Worm (Caenorhabditis elegans) whole organism, late embryonic: ENCODE data around the gene prx-3.

ENCODE experiments used
- C08G9.2 ChIP-seq: sonication (generic microtip); optimal IDR thresholded peaks from 2 replicates; lab custom pipeline; 2016; ENCODE audit warnings: mild to moderate bottlenecking, missing genetic modification characterization, moderate library complexity, missing compliant biosample characterization
- C38D4.7 ChIP-seq: fragments of 200-800 bp; sonication (Bioruptor generic); optimal IDR thresholded peaks from 2 replicates; lab custom pipeline; 2018; ENCODE audit warnings: mild to moderate bottlenecking, missing genetic modification characterization, moderate library complexity, missing compliant biosample characterization
- F13H6.1 ChIP-seq: sonication (generic microtip); optimal IDR thresholded peaks from 2 replicates; lab custom pipeline; 2016; ENCODE audit warnings: missing genetic modification characterization, missing compliant biosample characterization
- K02D7.2 ChIP-seq: sonication (generic microtip); optimal IDR thresholded peaks from 2 replicates; lab custom pipeline; 2017; ENCODE audit warnings: mild to moderate bottlenecking, missing genetic modification characterization, missing compliant biosample characterization
- K09A11.1 ChIP-seq: sonication (generic microtip); optimal IDR thresholded peaks from 2 replicates; lab custom pipeline; 2017; ENCODE audit warnings: antibody characterized with exemption, mild to moderate bottlenecking, missing genetic modification characterization, missing compliant biosample characterization; ENCODE audit not compliant: insufficient read depth
- ahr-1 ChIP-seq: sonication (generic microtip); optimal IDR thresholded peaks from 2 replicates; lab custom pipeline; 2016; ENCODE audit warnings: missing genetic modification characterization, missing compliant biosample characterization
- ama-1 ChIP-seq: fragments of 150-350 bp; optimal IDR thresholded peaks from 2 replicates; lab custom pipeline; 2014
- ceh-14 ChIP-seq: sonication (generic microtip); optimal IDR thresholded peaks from 2 replicates; lab custom pipeline; 2016; ENCODE audit warnings: missing genotype, missing genetic modification characterization, missing compliant biosample characterization
- ceh-18 ChIP-seq: sonication (generic microtip); optimal IDR thresholded peaks from 2 replicates; lab custom pipeline; 2016; ENCODE audit warnings: missing genetic modification characterization, missing compliant biosample characterization
- ceh-2 ChIP-seq: sonication (generic microtip); optimal IDR thresholded peaks from 2 replicates; lab custom pipeline; 2016; ENCODE audit warnings: missing genotype, missing genetic modification characterization, missing compliant biosample characterization
- ceh-30 ChIP-seq: fragments of 150-350 bp; optimal IDR thresholded peaks from 2 replicates; lab custom pipeline; 2014; ENCODE audit warnings: missing biosample characterization, missing genetic modification characterization
- ceh-31 ChIP-seq: sonication (generic microtip); optimal IDR thresholded peaks from 2 replicates; lab custom pipeline; 2016; ENCODE audit warnings: missing genetic modification characterization, missing compliant biosample characterization
- ceh-9 ChIP-seq: sonication (generic microtip); optimal IDR thresholded peaks from 2 replicates; lab custom pipeline; 2016; ENCODE audit warnings: mild to moderate bottlenecking, missing genetic modification characterization, inconsistent platforms, missing compliant biosample characterization
- elt-2 ChIP-seq: sonication (generic microtip); optimal IDR thresholded peaks from 2 replicates; lab custom pipeline; 2016; ENCODE audit warnings: missing genetic modification reagents, missing genetic modification characterization, missing compliant biosample characterization
- eyg-1 ChIP-seq: sonication (generic microtip); optimal IDR thresholded peaks from 2 replicates; lab custom pipeline; 2016; ENCODE audit warnings: missing genotype, missing genetic modification characterization, missing compliant biosample characterization
- fkh-10 ChIP-seq: fragments of 150-350 bp; optimal IDR thresholded peaks from 2 replicates; lab custom pipeline; 2014; ENCODE audit warnings: missing biosample characterization, missing genetic modification reagents, missing genetic modification characterization
- hlh-15 ChIP-seq: sonication (generic microtip); optimal IDR thresholded peaks from 2 replicates; lab custom pipeline; 2016; ENCODE audit warnings: missing genetic modification characterization, missing compliant biosample characterization
- lin-11 ChIP-seq: fragments of 200-800 bp; sonication (Bioruptor generic); optimal IDR thresholded peaks from 2 replicates; lab custom pipeline; 2018; ENCODE audit warnings: mild to moderate bottlenecking, missing genetic modification characterization, missing compliant biosample characterization
- mec-3 ChIP-seq: sonication (generic microtip); optimal IDR thresholded peaks from 2 replicates; lab custom pipeline; 2016; ENCODE audit warnings: borderline replicate concordance, missing genetic modification characterization, missing compliant biosample characterization
- nfya-1 ChIP-seq: sonication (generic microtip); optimal IDR thresholded peaks from 2 replicates; lab custom pipeline; 2017; ENCODE audit warnings: missing genetic modification characterization, mild to moderate bottlenecking, missing compliant biosample characterization, antibody characterized with exemption, moderate library complexity
- pag-3 ChIP-seq: sonication (generic microtip); optimal IDR thresholded peaks from 2 replicates; lab custom pipeline; 2016; ENCODE audit warnings: missing compliant biosample characterization, missing genetic modification characterization, borderline replicate concordance
- pat-9 ChIP-seq: fragments of 200-800 bp; sonication (Bioruptor generic); optimal IDR thresholded peaks from 2 replicates; lab custom pipeline; 2018; ENCODE audit warnings: mild to moderate bottlenecking, missing genetic modification characterization, moderate library complexity, missing compliant biosample characterization
- pha-4 ChIP-seq: fragments of 150-350 bp; optimal IDR thresholded peaks from 2 replicates; lab custom pipeline; 2018; ENCODE audit warnings: missing biosample characterization, missing genetic modification reagents, missing genetic modification characterization
- pros-1 ChIP-seq: fragments of 150-350 bp; optimal IDR thresholded peaks from 2 replicates; lab custom pipeline; 2014; ENCODE audit warnings: missing biosample characterization, missing genetic modification reagents, missing genetic modification characterization
- ref-2 ChIP-seq: sonication (generic microtip); optimal IDR thresholded peaks from 2 replicates; lab custom pipeline; 2016; ENCODE audit warnings: missing genetic modification characterization, missing compliant biosample characterization
- rnt-1 ChIP-seq: sonication (generic microtip); optimal IDR thresholded peaks from 2 replicates; lab custom pipeline; 2016; ENCODE audit warnings: missing genetic modification characterization, missing compliant biosample characterization
- sdc-2 ChIP-seq: sonication (generic microtip); optimal IDR thresholded peaks from 2 replicates; lab custom pipeline; 2016; ENCODE audit warnings: missing genotype, missing genetic modification characterization, missing compliant biosample characterization
- sox-2 ChIP-seq: fragments of 200-800 bp; sonication (Bioruptor generic); IDR thresholded peaks from 2 replicates; pipeline ENCODE4 v1.3.6; 2022; ENCODE audit warnings: missing genetic modification reagents, missing genetic modification characterization, missing compliant biosample characterization
- tbx-2 ChIP-seq: sonication (generic microtip); optimal IDR thresholded peaks from 2 replicates; lab custom pipeline; 2016; ENCODE audit warnings: missing genetic modification characterization, missing compliant biosample characterization
- unc-3 ChIP-seq, 2 experiments: fragments of 200-800 bp in 1 of 2; sonication (Bioruptor generic) in 1 of 2; sonication (generic microtip) in 1 of 2; conservative IDR thresholded peaks in 1 of 2; optimal IDR thresholded peaks in 1 of 2; 2 replicates each; pipeline versions ENCODE4 v1.3.6 to Lab custom; 2016 to 2022; ENCODE audit warnings: missing compliant biosample characterization in 2 of 2, missing genetic modification characterization in 2 of 2, missing genetic modification reagents in 1 of 2
- unc-42 ChIP-seq: sonication (generic microtip); optimal IDR thresholded peaks from 2 replicates; lab custom pipeline; 2016; ENCODE audit warnings: missing genotype, missing genetic modification characterization, missing compliant biosample characterization
- unc-55 ChIP-seq: sonication (generic microtip); optimal IDR thresholded peaks from 2 replicates; lab custom pipeline; 2017; ENCODE audit warnings: missing biosample characterization, missing genetic modification reagents, missing genetic modification characterization
- unc-86 ChIP-seq: sonication (generic microtip); optimal IDR thresholded peaks from 2 replicates; lab custom pipeline; 2016; ENCODE audit warnings: missing genetic modification characterization, missing compliant biosample characterization

prx-3 gene

ce11 chrX:6085824-6086223 is 26.9 kb downstream of the prx-3 start, which contains the start of gene C45B2.1:
TSS of gene C45B2.1 (plus strand) at chrX:6086124.
- TF ChIP-seq fkh-10 (GFP tag; lab: Kevin White, UChicago) (no peak), pros-1 (tag; lab: Kevin White, UChicago) (no peak), ceh-18 (tag; lab: Kevin White, UChicago) (no peak), ceh-14 (tag; lab: Kevin White, UChicago) (no peak), unc-86 (tag; lab: Kevin White, UChicago) (no peak), C08G9.2 (tag; lab: Kevin White, UChicago) (no peak), ceh-31 (tag; lab: Kevin White, UChicago) (no peak), pha-4 (tag; lab: Kevin White, UChicago) (no peak), ceh-9 (tag; lab: Kevin White, UChicago) (no peak), lin-11 (tag; lab: Kevin White, UChicago) (no peak), unc-55 (GFP tag; lab: Kevin White, UChicago) (no peak), sdc-2 (tag; lab: Kevin White, UChicago) (no peak), C38D4.7 (GFP tag; lab: Kevin White, UChicago) (no peak), ama-1 (lab: Kevin White, UChicago) (no peak), pag-3 (tag; lab: Kevin White, UChicago) (no peak), unc-42 (tag; lab: Kevin White, UChicago) (no peak)

ce11 chrX:6084439-6084838 is 28.3 kb downstream of the prx-3 start, which contains the start of gene C45B2.2:
TSS of gene C45B2.2 (plus strand) at chrX:6084739.
- TF ChIP-seq sox-2 (GFP tag; lab: Robert Waterston, UW) (no peak), ceh-2 (tag; lab: Kevin White, UChicago) (no peak), rnt-1 (no peak)
- TF ChIP-seq, all 69 proteins: peak for 0

- TF ChIP-seq pag-3 (tag; lab: Kevin White, UChicago) = no peak
- no peak for TF ChIP-seq ceh-18 (tag; lab: Kevin White, UChicago)
- no peak for TF ChIP-seq unc-3 (GFP tag; conservative IDR thresholded peaks at IDR 0.05; lab: Robert Waterston, UW)
- no peak for TF ChIP-seq unc-3 (tag; optimal IDR thresholded peaks at IDR 0.05; lab: Kevin White, UChicago)
- TF ChIP-seq ahr-1 (tag; lab: Kevin White, UChicago) = no peak
- no peak for TF ChIP-seq ceh-2 (tag; lab: Kevin White, UChicago)
- no peak for TF ChIP-seq pat-9
- TF ChIP-seq K09A11.1 (tag; lab: Kevin White, UChicago) = no peak
- no peak for TF ChIP-seq ref-2 (tag; lab: Kevin White, UChicago)
- no peak for TF ChIP-seq nfya-1 (tag; lab: Kevin White, UChicago)
- no peak for TF ChIP-seq hlh-15 (tag; lab: Kevin White, UChicago)
- no peak for TF ChIP-seq K02D7.2 (tag; lab: Kevin White, UChicago)
- no peak for TF ChIP-seq ceh-30
Observed at ce11 chrX:6082660-6083059, 30.1 kb downstream of the prx-3 start, which contains the start of gene C45B2.3. TSS of gene C45B2.3 (plus strand) at chrX:6082960.

- TF ChIP-seq F13H6.1 (tag; lab: Kevin White, UChicago) (no peak), eyg-1 (tag; lab: Kevin White, UChicago) (no peak), tbx-2 (tag; lab: Kevin White, UChicago) (no peak), elt-2 (tag; lab: Kevin White, UChicago) (peak; percentile 28)
- TF ChIP-seq, all 69 proteins: peak for 1
Observed at ce11 chrX:6081793-6082192, 30.9 kb downstream of the prx-3 start.

- TF ChIP-seq mec-3 (tag; lab: Kevin White, UChicago) = no peak
- TF ChIP-seq, all 69 proteins: peak for 0
Observed at ce11 chrX:6075209-6075608, 37.5 kb downstream of the prx-3 start, which contains the start of gene lgc-58. TSS of gene lgc-58 (plus strand) at chrX:6075509.
